Worm (Caenorhabditis elegans): ENCODE measurements around the gene clec-219.

DNA sequence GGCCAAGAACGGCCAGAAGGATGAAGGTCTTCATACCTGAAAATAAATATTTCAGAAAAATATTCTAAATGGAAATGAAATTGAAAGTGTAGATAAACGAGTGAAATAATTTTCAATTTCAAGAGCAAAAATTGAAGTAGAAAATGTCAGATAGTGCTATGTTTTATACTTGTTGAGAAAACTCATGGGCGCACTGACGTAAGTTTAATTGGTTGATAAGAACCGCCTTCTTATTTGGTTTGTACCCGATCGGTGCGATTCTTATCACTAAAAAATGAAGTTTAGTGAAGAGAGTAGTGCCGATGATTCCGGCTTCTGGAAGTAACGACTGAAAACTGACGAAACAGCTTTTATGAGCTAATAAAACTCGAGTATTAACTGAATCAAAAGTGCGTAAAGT is 49.3 kb upstream of the clec-219 start, which contains the start of the genes asp-6 and asp-12:
- no peak for TF ChIP-seq unc-39 (tag; optimal IDR thresholded peaks at IDR 0.05)
- TF ChIP-seq tbx-8 (GFP tag; optimal IDR thresholded peaks at IDR 0.05) = no peak
- no peak for TF ChIP-seq pha-4 (tag; optimal IDR thresholded peaks at IDR 0.05)
- no peak for TF ChIP-seq snpc-4 (tag; optimal IDR thresholded peaks at IDR 0.05)
- no peak for TF ChIP-seq unc-62 (GFP tag; optimal IDR thresholded peaks at IDR 0.05)
- no peak for TF ChIP-seq nhr-237 (tag; optimal IDR thresholded peaks at IDR 0.05)
- no peak for TF ChIP-seq mls-2 (tag; optimal IDR thresholded peaks at IDR 0.05)
- TF ChIP-seq elt-1 (tag; optimal IDR thresholded peaks at IDR 0.05; ENCODE audit: borderline replicate concordance, insufficient read depth) = no peak
- no peak for TF ChIP-seq lin-13 (tag; optimal IDR thresholded peaks at IDR 0.05)
- no peak for TF ChIP-seq hlh-1 (tag; optimal IDR thresholded peaks at IDR 0.05)
- TF ChIP-seq nhr-76 (tag; optimal IDR thresholded peaks at IDR 0.05) = no peak
- no peak for TF ChIP-seq unc-120 (tag; optimal IDR thresholded peaks at IDR 0.05; ENCODE audit: poor library complexity, severe bottlenecking)

Data from whole organism, mixed stage, embryonic.